Worm (Caenorhabditis elegans) whole organism, late embryonic: Measurements from ENCODE around the gene ptr-25.

Source experiments
- Y22D7AL.16 ChIP-seq: sonication (generic microtip); optimal IDR thresholded peaks from 2 replicates; lab custom pipeline; 2016; ENCODE audit warnings: missing genetic modification characterization, missing compliant biosample characterization
- eyg-1 ChIP-seq: sonication (generic microtip); optimal IDR thresholded peaks from 2 replicates; lab custom pipeline; 2016; ENCODE audit warnings: missing genotype, missing genetic modification characterization, missing compliant biosample characterization
- nfya-1 ChIP-seq: sonication (generic microtip); optimal IDR thresholded peaks from 2 replicates; lab custom pipeline; 2017; ENCODE audit warnings: missing genetic modification characterization, mild to moderate bottlenecking, missing compliant biosample characterization, antibody characterized with exemption, moderate library complexity
- pag-3 ChIP-seq: sonication (generic microtip); optimal IDR thresholded peaks from 2 replicates; lab custom pipeline; 2016; ENCODE audit warnings: missing compliant biosample characterization, missing genetic modification characterization, borderline replicate concordance

- no peak for TF ChIP-seq nfya-1 (tag; lab: Kevin White, UChicago)
- TF ChIP-seq eyg-1 = no peak
- no peak for TF ChIP-seq Y22D7AL.16 (tag; lab: Kevin White, UChicago)
- TF ChIP-seq pag-3 (tag; lab: Kevin White, UChicago) = no peak
These were observed 49.1 kb downstream of the ptr-25 start for ce11 chrIII:10537003-10537402.
